Worm (Caenorhabditis elegans): ENCODE data around the gene ref-2.

- TF ChIP-seq pros-1 (tag; optimal IDR thresholded peaks at IDR 0.05) (no peak), odd-2 (tag; optimal IDR thresholded peaks at IDR 0.05) (no peak), nfya-1 (tag; optimal IDR thresholded peaks at IDR 0.05) (no peak), hlh-13 (GFP tag; optimal IDR thresholded peaks at IDR 0.05) (no peak), eyg-1 (tag; optimal IDR thresholded peaks at IDR 0.05) (no peak), fkh-10 (GFP tag; optimal IDR thresholded peaks at IDR 0.05) (no peak)
Measured at ce11 chrX:7791802-7792201, 47.8 kb downstream of the ref-2 start.
